Fruit fly (Drosophila melanogaster): ENCODE measurements around the gene Pvf3.

dm6 chr2L:7094303-7094702 is 63.2 kb downstream of the Pvf3 start:
- TF ChIP-seq CG31627 (GFP tag; optimal IDR thresholded peaks at IDR 0.05): peak; percentile 16
- no peak for TF ChIP-seq CG3919 (GFP tag; optimal IDR thresholded peaks at IDR 0.05)
- TF ChIP-seq dsx (GFP tag; optimal IDR thresholded peaks at IDR 0.05; ENCODE audit: poor library complexity, severe bottlenecking): no peak
- peak; percentile 23 for TF ChIP-seq net (GFP tag; optimal IDR thresholded peaks at IDR 0.05)
- TF ChIP-seq CG8632 (GFP tag; optimal IDR thresholded peaks at IDR 0.05): peak; percentile 28
- TF ChIP-seq CG6854 (GFP tag; optimal IDR thresholded peaks at IDR 0.05): no peak
